Fruit fly (Drosophila melanogaster): ENCODE results near the gene CG34244.
A peak's percentile ranks its signal among the peaks of the same experiment; 100 is the strongest.

The CG34244 gene

dm6 chr3L:14274088-14275058 lies 38.6 kb upstream of the CG34244 start, which contains the start of gene fz (continued):
- TF ChIP-seq fd85E (GFP tag; optimal IDR thresholded peaks at IDR 0.05) (no peak), CG3919 (GFP tag; optimal IDR thresholded peaks at IDR 0.05) (peak; percentile 3), pdm3 (GFP tag; optimal IDR thresholded peaks at IDR 0.05) (no peak), Eip93F (GFP tag; optimal IDR thresholded peaks at IDR 0.05) (no peak), topi (GFP tag; optimal IDR thresholded peaks at IDR 0.05) (no peak), CG6854 (GFP tag; optimal IDR thresholded peaks at IDR 0.05) (peak; percentile 50), lz (GFP tag; optimal IDR thresholded peaks at IDR 0.05) (no peak), CG31627 (GFP tag; optimal IDR thresholded peaks at IDR 0.05) (no peak), Hr39 (GFP tag; optimal IDR thresholded peaks at IDR 0.05) (peak; percentile 43), Met (GFP tag; optimal IDR thresholded peaks at IDR 0.05) (no peak), CG4318 (GFP tag; optimal IDR thresholded peaks at IDR 0.05) (no peak), achi (GFP tag; optimal IDR thresholded peaks at IDR 0.05) (peak; percentile 26), Eip78C (GFP tag) (peak; percentile 66), CG9139 (GFP tag; optimal IDR thresholded peaks at IDR 0.05) (peak; percentile 24), CG15336 (GFP tag; IDR thresholded peaks at IDR 0.05) (peak; percentile 52; the same call in 1 of the 2 replicates), CG3032 (tag; optimal IDR thresholded peaks at IDR 0.05) (no peak), CG32006 (GFP tag; optimal IDR thresholded peaks at IDR 0.05) (no peak)

DNA sequence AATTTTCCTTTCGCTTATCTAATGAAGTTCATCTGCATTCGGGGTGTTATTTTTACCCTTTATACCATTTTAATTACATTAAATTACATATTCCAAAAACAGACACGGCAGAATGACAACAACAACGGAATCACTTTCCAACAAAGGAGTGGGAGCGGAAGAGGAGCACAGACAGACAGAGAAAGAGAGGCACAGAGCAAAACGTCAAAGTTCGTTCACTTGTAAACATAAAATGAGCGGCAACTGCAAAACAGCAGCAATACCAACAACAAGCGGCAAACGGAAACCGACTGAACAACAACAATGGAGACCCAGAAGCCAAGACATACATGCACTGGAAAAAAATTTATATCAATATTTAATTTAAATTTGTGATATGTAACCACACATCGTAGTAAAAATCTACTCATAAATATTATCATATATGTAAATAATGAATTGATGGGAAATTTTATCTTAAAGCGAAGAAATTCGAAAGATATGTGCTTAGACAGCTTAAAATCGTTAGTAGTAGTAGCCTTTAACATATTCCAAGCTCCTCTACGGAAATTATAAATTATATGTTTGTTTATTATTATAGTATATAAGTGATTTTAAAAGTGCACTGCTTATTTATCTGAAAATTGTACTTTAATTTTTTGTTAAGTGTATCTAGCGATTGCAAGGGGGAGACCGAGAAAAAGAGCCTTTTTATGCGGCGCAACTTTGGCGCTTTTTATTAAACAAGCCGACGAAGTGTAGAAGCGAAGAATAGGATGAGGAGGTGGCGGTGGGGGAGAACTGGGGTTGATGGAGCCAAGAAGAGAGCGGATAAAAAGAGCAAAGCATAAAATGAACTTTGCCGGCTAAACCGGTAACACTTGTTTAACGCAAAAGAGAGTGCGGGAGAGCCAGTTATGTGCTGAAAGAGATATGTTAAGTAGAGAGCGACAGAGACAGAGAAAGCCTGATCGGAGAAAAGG lies 36.6 kb upstream of the CG34244 start:
- TF ChIP-seq pdm3 (GFP tag; optimal IDR thresholded peaks at IDR 0.05) (peak; percentile 88), fd85E (GFP tag; optimal IDR thresholded peaks at IDR 0.05) (peak; percentile 69), Ets96B (tag; optimal IDR thresholded peaks at IDR 0.05) (peak; percentile 97), lz (GFP tag; optimal IDR thresholded peaks at IDR 0.05) (peak; percentile 92), CG6792 (GFP tag; optimal IDR thresholded peaks at IDR 0.05) (peak; percentile 92), CG1621 (tag; optimal IDR thresholded peaks at IDR 0.05) (peak; percentile 91), Sox102F (GFP tag; optimal IDR thresholded peaks at IDR 0.05) (peak; percentile 85), Hr4 (GFP tag; optimal IDR thresholded peaks at IDR 0.05) (peak; percentile 92), Smox (GFP tag; optimal IDR thresholded peaks at IDR 0.05) (peak; percentile 90), spab (GFP tag; optimal IDR thresholded peaks at IDR 0.05) (peak; percentile 85), CG8319 (GFP tag; optimal IDR thresholded peaks at IDR 0.05) (peak; percentile 45), CG3032 (tag; optimal IDR thresholded peaks at IDR 0.05) (peak; percentile 88), salr (GFP tag; optimal IDR thresholded peaks at IDR 0.05) (peak; percentile 87 to 97), Eip75B (GFP tag; optimal IDR thresholded peaks at IDR 0.05) (peak; percentile 89), Eip78C (GFP tag) (peak; percentile 83), Lpt (GFP tag; optimal IDR thresholded peaks at IDR 0.05) (peak; percentile 96), achi (GFP tag; optimal IDR thresholded peaks at IDR 0.05) (peak; percentile 96), Met (GFP tag; optimal IDR thresholded peaks at IDR 0.05) (peak; percentile 92), esn (GFP tag; optimal IDR thresholded peaks at IDR 0.05) (peak; percentile 97), dsx (GFP tag; optimal IDR thresholded peaks at IDR 0.05; ENCODE audit: poor library complexity, severe bottlenecking) (peak; percentile 97), CG9139 (GFP tag; optimal IDR thresholded peaks at IDR 0.05) (peak; percentile 93), ss (GFP tag; optimal IDR thresholded peaks at IDR 0.05) (peak; percentile 59 to 85), CG8119 (GFP tag; IDR thresholded peaks at IDR 0.05) (peak; percentile 97), Sox15 (GFP tag; optimal IDR thresholded peaks at IDR 0.05) (peak; percentile 90), Ets21C (GFP tag; optimal IDR thresholded peaks at IDR 0.05) (peak; percentile 70), eg (GFP tag; IDR thresholded peaks at IDR 0.05) (peak; percentile 81), CG11902 (GFP tag; optimal IDR thresholded peaks at IDR 0.05) (peak; percentile 71), OdsH (GFP tag; optimal IDR thresholded peaks at IDR 0.05) (peak; percentile 97), CG6808 (GFP tag; optimal IDR thresholded peaks at IDR 0.05) (peak; percentile 98), CG6163 (GFP tag; IDR thresholded peaks at IDR 0.05) (peak; percentile 76), CG10669 (GFP tag; optimal IDR thresholded peaks at IDR 0.05) (peak; percentile 97), CG31627 (GFP tag; optimal IDR thresholded peaks at IDR 0.05) (peak; percentile 77), Blimp-1 (GFP tag; optimal IDR thresholded peaks at IDR 0.05) (peak; percentile 68), fkh (GFP tag; optimal IDR thresholded peaks at IDR 0.05) (peak; percentile 73), fd59A (GFP tag; optimal IDR thresholded peaks at IDR 0.05) (peak; percentile 98)

Data from whole organism, prepupa.